Worm (Caenorhabditis elegans): ENCODE measurements around the gene ZK1073.1.

Gene ZK1073.1

DNA sequence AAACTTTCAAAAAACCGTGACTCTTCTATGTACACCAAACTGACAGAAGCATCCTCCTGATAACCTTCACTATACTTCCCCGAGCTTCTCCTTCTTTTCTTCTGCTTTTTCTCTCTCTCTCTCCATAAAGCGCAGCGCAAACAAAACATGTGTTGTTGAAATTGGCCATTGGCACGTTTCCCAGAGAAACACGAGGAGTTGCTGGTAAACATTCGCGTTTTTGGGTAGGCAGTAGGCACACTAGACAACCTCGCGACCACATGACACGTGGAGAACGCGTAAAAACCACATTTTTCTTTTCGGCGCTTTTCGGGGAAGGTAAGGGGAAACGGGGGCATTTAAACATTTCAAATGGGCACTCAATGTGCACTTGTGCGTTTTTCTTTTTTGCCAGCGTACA lies 2.4 kb upstream of the ZK1073.1 start (continued):
- peak in 1 of 2 experiments; percentile 91 for TF ChIP-seq mdl-1 (tag; optimal IDR thresholded peaks at IDR 0.05)
- TF ChIP-seq ets-5 (GFP tag; IDR thresholded peaks at IDR 0.05) = no peak
- TF ChIP-seq tlp-1 (tag; optimal IDR thresholded peaks at IDR 0.05) = no peak
- no peak for TF ChIP-seq rnt-1 (tag; optimal IDR thresholded peaks at IDR 0.05)
- TF ChIP-seq snpc-4 (tag; optimal IDR thresholded peaks at IDR 0.05) = no peak
- TF ChIP-seq hlh-17 (GFP tag; optimal IDR thresholded peaks at IDR 0.05; ENCODE audit: borderline replicate concordance) = no peak
- peak; percentile 83 for TF ChIP-seq lin-14 (GFP tag; optimal IDR thresholded peaks at IDR 0.05)
- TF ChIP-seq snu-23 (GFP tag; optimal IDR thresholded peaks at IDR 0.05) = peak; percentile 19
- no peak for TF ChIP-seq skn-1 (tag; optimal IDR thresholded peaks at IDR 0.05)
- TF ChIP-seq unc-86 (tag; optimal IDR thresholded peaks at IDR 0.05) = no peak
- no peak for TF ChIP-seq nhr-237 (tag; optimal IDR thresholded peaks at IDR 0.05)
- no peak for TF ChIP-seq nhr-76 (tag; optimal IDR thresholded peaks at IDR 0.05)
- TF ChIP-seq isw-1 (GFP tag; IDR thresholded peaks at IDR 0.05) = no peak
- TF ChIP-seq hlh-4 (tag; optimal IDR thresholded peaks at IDR 0.05) = no peak
- peak in 2 of 3 experiments; percentile 4 to 15 for TF ChIP-seq dpl-1 (GFP tag; optimal IDR thresholded peaks at IDR 0.05)
- TF ChIP-seq jun-1 (tag; optimal IDR thresholded peaks at IDR 0.05) = peak; percentile 23
- TF ChIP-seq nhr-28 (tag; optimal IDR thresholded peaks at IDR 0.05) = no peak
- no peak for TF ChIP-seq ceh-8 (GFP tag; optimal IDR thresholded peaks at IDR 0.05)
- TF ChIP-seq sox-4 (tag; optimal IDR thresholded peaks at IDR 0.05) = no peak
- no peak for TF ChIP-seq fkh-4 (tag; optimal IDR thresholded peaks at IDR 0.05; ENCODE audit: borderline replicate concordance)
- peak in 1 of 2 experiments; percentile 54 for TF ChIP-seq lin-35 (GFP tag; optimal IDR thresholded peaks at IDR 0.05)
- TF ChIP-seq ceh-63 (GFP tag; optimal IDR thresholded peaks at IDR 0.05) = no peak
- peak; percentile 47 for TF ChIP-seq nhr-47 (tag; optimal IDR thresholded peaks at IDR 0.05)
- TF ChIP-seq mef-2 (tag; optimal IDR thresholded peaks at IDR 0.05) = no peak
- no peak for TF ChIP-seq grh-1 (GFP tag; IDR thresholded peaks at IDR 0.05)
- TF ChIP-seq ama-1 (optimal IDR thresholded peaks at IDR 0.05) = no peak
- no peak for TF ChIP-seq ztf-11 (tag; optimal IDR thresholded peaks at IDR 0.05)
- TF ChIP-seq pqm-1 (tag; optimal IDR thresholded peaks at IDR 0.05) = no peak
- peak; percentile 27 for TF ChIP-seq sup-37 (GFP tag; optimal IDR thresholded peaks at IDR 0.05)
- no peak for TF ChIP-seq elt-3 (tag; optimal IDR thresholded peaks at IDR 0.05)
- peak; percentile 9 for TF ChIP-seq zip-4 (GFP tag; optimal IDR thresholded peaks at IDR 0.05)

DNA sequence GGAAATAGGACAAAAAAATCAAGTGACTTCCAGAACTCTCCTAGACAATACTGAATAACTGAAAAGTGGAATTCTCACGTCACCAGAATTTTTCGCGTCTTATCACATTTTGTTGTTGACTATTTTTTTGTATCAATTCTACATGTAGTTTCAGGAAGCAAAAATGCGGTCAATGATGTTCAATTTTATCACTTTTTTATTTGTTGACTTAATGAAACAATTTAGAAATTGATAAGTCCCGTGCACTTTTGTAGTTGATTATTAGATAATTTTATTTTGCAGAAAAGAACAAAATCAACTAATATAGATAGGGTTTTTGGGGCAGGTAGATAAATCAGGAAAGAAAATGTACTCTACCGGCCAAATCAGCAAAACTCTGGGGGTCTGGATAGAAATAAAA lies 1.5 kb upstream of the ZK1073.1 start:
- TF ChIP-seq ztf-4 (tag; optimal IDR thresholded peaks at IDR 0.05) (no peak), elt-2 (tag; optimal IDR thresholded peaks at IDR 0.05) (peak; percentile 70), nhr-71 (tag; optimal IDR thresholded peaks at IDR 0.05) (peak; percentile 2), efl-1 (optimal IDR thresholded peaks at IDR 0.05) (no peak), efl-1 (GFP tag; optimal IDR thresholded peaks at IDR 0.05 in 1 of 2) (no peak), nhr-20 (tag; optimal IDR thresholded peaks at IDR 0.05) (peak; percentile 1), lin-39 (tag; optimal IDR thresholded peaks at IDR 0.05) (no peak), lin-35 (GFP tag; optimal IDR thresholded peaks at IDR 0.05) (peak in 1 of 2 experiments; percentile 27)

DNA sequence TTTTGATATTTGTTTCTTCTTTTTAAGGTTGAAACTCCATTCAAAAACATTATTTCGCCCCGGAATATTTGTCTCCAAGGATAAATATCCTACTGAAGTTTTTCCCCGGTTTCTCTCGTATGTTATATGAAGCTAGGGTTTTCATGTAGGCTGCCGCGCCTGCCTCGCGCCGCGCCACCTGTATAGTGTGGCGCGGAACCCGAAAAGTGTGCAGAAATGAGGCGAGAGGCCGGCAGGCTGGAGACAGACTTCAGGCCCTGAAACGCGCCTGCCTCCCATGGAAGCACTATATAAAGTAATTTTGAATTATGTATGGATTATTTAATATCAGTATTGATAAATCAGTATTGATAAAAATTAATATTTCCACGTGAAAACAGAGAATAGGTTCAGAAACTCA lies 3.9 kb downstream of the ZK1073.1 start:
- TF ChIP-seq C16A3.4 (tag; optimal IDR thresholded peaks at IDR 0.05) (no peak), tlp-1 (tag; optimal IDR thresholded peaks at IDR 0.05) (no peak), F16B12.6 (tag; optimal IDR thresholded peaks at IDR 0.05) (no peak), hlh-17 (GFP tag; optimal IDR thresholded peaks at IDR 0.05; ENCODE audit: borderline replicate concordance) (no peak), ceh-82 (tag; optimal IDR thresholded peaks at IDR 0.05) (no peak), unc-30 (tag; optimal IDR thresholded peaks at IDR 0.05) (no peak), aly-2 (tag; optimal IDR thresholded peaks at IDR 0.05) (no peak), nhr-12 (tag; optimal IDR thresholded peaks at IDR 0.05) (no peak), ama-1 (optimal IDR thresholded peaks at IDR 0.05) (no peak), sox-4 (tag; optimal IDR thresholded peaks at IDR 0.05) (no peak), mab-9 (GFP tag; IDR thresholded peaks at IDR 0.05) (no peak), ces-1 (GFP tag; optimal IDR thresholded peaks at IDR 0.05) (no peak), snpc-4 (tag; optimal IDR thresholded peaks at IDR 0.05) (no peak), unc-98 (GFP tag; IDR thresholded peaks at IDR 0.05) (no peak), nhr-47 (tag; optimal IDR thresholded peaks at IDR 0.05) (no peak), dsc-1 (tag; optimal IDR thresholded peaks at IDR 0.05) (no peak), dpl-1 (GFP tag; optimal IDR thresholded peaks at IDR 0.05) (no peak), unc-62 (GFP tag; optimal IDR thresholded peaks at IDR 0.05) (no peak), mep-1 (tag; optimal IDR thresholded peaks at IDR 0.05) (no peak)

All from whole organism, L1 larva.